Worm (Caenorhabditis elegans): ENCODE measurements around the gene tbck-1.

Gene tbck-1

DNA sequence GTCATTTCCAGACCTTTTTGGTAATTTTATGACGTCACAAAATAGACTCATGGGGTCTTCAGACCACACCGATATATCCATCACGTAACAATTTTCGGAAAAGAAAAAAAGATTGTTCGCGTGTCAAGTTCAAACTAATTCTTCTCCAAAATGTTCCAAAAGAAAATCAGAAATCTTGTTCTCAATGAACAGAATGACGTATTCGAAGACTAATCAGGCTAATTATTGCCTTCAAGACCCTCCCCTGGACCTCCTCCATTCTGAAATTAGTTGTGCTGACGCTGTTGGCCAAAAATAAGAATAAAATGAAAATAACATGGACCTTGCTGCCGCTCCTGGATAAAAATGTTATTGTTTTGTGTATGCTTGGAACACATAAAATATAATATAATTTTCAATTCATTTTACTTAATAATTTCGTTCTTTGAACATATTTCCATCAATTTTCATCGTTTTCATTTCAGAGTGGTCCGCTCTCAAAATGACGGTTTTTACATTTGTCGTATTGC, 38.5 kb upstream of the tbck-1 start, which contains the start of gene F26G1.15:
Gene F26G1.15, plus strand, starts transcription at position 459 of the 509 bp plus-strand sequence.
- TF ChIP-seq nhr-25 (tag; optimal IDR thresholded peaks at IDR 0.05) (no peak), elt-1 (tag; optimal IDR thresholded peaks at IDR 0.05) (no peak), sma-3 (GFP tag; optimal IDR thresholded peaks at IDR 0.05) (no peak), nhr-237 (tag; optimal IDR thresholded peaks at IDR 0.05) (no peak), lin-11 (tag; optimal IDR thresholded peaks at IDR 0.05) (no peak), sma-9 (GFP tag; optimal IDR thresholded peaks at IDR 0.05) (no peak), sma-9 (tag; optimal IDR thresholded peaks at IDR 0.05) (no peak)

DNA sequence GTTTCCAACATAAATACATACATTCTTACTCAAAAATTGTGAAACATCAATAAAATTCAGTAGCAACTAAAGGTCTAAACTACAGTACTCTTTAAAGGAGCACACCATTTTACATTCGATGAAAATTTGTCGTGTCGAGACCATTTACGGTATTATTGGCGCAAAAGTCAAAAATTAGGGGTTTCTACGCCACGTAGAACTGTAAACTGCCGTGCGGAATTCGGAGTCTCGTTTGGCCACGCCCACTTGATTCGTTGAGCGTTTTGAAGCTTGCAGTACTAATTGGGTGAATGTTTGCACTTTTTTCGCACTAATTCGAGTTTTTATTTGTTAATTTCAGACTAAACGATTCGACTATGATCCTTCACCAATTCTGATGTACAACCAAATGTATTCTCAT, 37.7 kb upstream of the tbck-1 start:
- TF ChIP-seq nhr-77 (tag; optimal IDR thresholded peaks at IDR 0.05) (no peak), lsy-2 (tag; optimal IDR thresholded peaks at IDR 0.05) (no peak), alr-1 (tag; optimal IDR thresholded peaks at IDR 0.05) (no peak)

DNA sequence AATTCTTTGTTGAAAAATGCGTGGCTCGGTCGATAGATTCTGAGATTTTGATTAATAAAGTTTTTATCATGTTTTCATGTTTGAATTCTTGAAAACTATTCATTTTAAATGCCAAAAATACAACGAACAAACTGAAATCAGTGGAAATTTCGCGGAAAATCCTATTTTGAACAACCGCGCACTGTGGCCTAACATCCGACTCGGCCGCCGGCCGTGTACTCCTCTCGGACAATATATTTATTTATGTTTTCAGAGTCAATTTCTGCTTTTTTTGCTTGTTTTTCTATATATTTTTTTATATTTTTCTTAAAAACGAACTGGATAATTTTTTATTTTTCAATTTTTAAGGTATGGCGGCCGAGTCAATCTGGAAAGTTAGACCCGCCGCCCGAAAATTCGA, 37.1 kb upstream of the tbck-1 start, which contains the start of gene F26G1.1:
Gene F26G1.1, plus strand, starts transcription at position 347 of the 400 bp plus-strand sequence.
- TF ChIP-seq sma-9 (GFP tag; optimal IDR thresholded peaks at IDR 0.05) (peak; percentile 76), sma-9 (tag; optimal IDR thresholded peaks at IDR 0.05) (no peak), sma-3 (GFP tag; optimal IDR thresholded peaks at IDR 0.05) (peak; percentile 78), lin-13 (GFP tag; optimal IDR thresholded peaks at IDR 0.05) (peak; percentile 15), mbf-1 (tag; optimal IDR thresholded peaks at IDR 0.05) (no peak), nhr-77 (tag; optimal IDR thresholded peaks at IDR 0.05) (no peak), F13H6.1 (tag; optimal IDR thresholded peaks at IDR 0.05) (peak; percentile 63), fos-1 (tag; optimal IDR thresholded peaks at IDR 0.05) (no peak), crh-2 (tag; optimal IDR thresholded peaks at IDR 0.05) (peak; percentile 26), peb-1 (tag; optimal IDR thresholded peaks at IDR 0.05) (no peak), zag-1 (tag; optimal IDR thresholded peaks at IDR 0.05) (no peak), ztf-4 (tag; optimal IDR thresholded peaks at IDR 0.05) (no peak), lsy-2 (tag; optimal IDR thresholded peaks at IDR 0.05) (peak; percentile 60 to 76), lin-11 (tag; optimal IDR thresholded peaks at IDR 0.05) (no peak), unc-55 (GFP tag; optimal IDR thresholded peaks at IDR 0.05) (no peak), nhr-237 (tag; optimal IDR thresholded peaks at IDR 0.05) (no peak), gmeb-1 (tag; optimal IDR thresholded peaks at IDR 0.05) (peak; percentile 94), ceh-82 (tag; optimal IDR thresholded peaks at IDR 0.05) (no peak), C34F6.9 (tag; optimal IDR thresholded peaks at IDR 0.05) (peak; percentile 55), mab-5 (tag; optimal IDR thresholded peaks at IDR 0.05) (peak; percentile 51)

DNA sequence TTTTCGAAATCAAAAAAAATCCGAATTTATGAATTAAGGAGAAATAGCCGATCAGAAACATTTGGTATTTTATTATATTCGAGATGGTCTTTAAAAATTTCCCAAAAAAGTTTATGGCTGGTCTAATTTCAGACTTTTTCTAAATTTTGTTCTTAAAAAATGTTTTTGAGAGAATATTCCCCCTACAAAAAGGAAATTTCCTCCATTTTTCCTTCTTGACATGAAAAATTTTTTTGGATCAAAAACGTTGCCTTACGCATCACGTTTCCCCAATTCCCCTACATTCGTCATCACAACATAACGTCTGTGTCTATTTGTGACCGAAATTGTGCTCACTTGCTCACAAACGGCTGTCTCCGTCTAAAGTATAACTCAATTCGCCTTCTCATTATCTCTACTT, 35.0 kb upstream of the tbck-1 start:
- no peak for TF ChIP-seq R02D3.7 (tag; optimal IDR thresholded peaks at IDR 0.05)
- TF ChIP-seq nhr-21 (tag; optimal IDR thresholded peaks at IDR 0.05), result no peak
- no peak for TF ChIP-seq aly-2 (tag; optimal IDR thresholded peaks at IDR 0.05)
- TF ChIP-seq mab-5 (tag; optimal IDR thresholded peaks at IDR 0.05), result no peak
- TF ChIP-seq alr-1 (tag; optimal IDR thresholded peaks at IDR 0.05), result no peak
- no peak for TF ChIP-seq elt-3 (tag; optimal IDR thresholded peaks at IDR 0.05)
- no peak for TF ChIP-seq nhr-12 (tag; optimal IDR thresholded peaks at IDR 0.05)
- no peak for TF ChIP-seq dmd-4 (tag; optimal IDR thresholded peaks at IDR 0.05)

DNA sequence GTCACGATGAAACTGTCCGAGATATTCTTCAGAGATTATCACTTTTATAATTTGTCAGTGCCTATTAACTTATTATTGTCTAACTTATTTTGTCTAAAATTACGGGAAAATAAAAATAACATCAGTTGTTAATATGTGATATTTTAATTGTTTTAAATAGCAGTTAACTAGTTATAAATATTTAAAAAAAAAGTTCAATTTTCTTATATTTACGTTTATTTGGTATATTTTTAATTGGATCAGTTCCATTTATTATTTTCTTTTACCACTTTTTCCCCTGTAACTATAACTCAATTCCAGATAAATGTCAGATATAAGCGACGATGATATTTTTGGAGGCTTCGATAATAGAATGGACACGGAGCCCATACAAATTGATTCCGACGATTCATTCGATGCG, 32.9 kb upstream of the tbck-1 start, which contains the start of gene C33F10.4:
Gene C33F10.4, plus strand, starts transcription at position 301 of the 400 bp plus-strand sequence.
- TF ChIP-seq ceh-16 (tag; optimal IDR thresholded peaks at IDR 0.05) (no peak), F13H6.1 (tag; optimal IDR thresholded peaks at IDR 0.05) (no peak), lsy-2 (tag; optimal IDR thresholded peaks at IDR 0.05) (no peak), aly-2 (tag; optimal IDR thresholded peaks at IDR 0.05) (no peak), unc-62 (GFP tag; optimal IDR thresholded peaks at IDR 0.05) (no peak), mbf-1 (tag; optimal IDR thresholded peaks at IDR 0.05) (no peak), nhr-23 (tag; optimal IDR thresholded peaks at IDR 0.05) (no peak), elt-1 (tag; optimal IDR thresholded peaks at IDR 0.05) (no peak)

- TF ChIP-seq mdl-1 (tag; optimal IDR thresholded peaks at IDR 0.05), result no peak
Observed at ce11 chrII:4797071-4797470, 31.3 kb upstream of the tbck-1 start, which contains the start of gene C33F10.14. Gene C33F10.14, plus strand, starts transcription at chrII:4797371.
